Worm (Caenorhabditis elegans) whole organism, early embryonic: ENCODE measurements around the gene Y53F4B.20.

Experiments used
- B0310.2 ChIP-seq: sonication (generic microtip); optimal IDR thresholded peaks from 2 replicates; lab custom pipeline; 2016; ENCODE audit warnings: mild to moderate bottlenecking, missing genetic modification characterization, missing compliant biosample characterization
- F13C5.2 ChIP-seq: sonication (generic microtip); optimal IDR thresholded peaks from 2 replicates; lab custom pipeline; 2017; ENCODE audit warnings: mild to moderate bottlenecking, missing genetic modification characterization, inconsistent platforms, missing compliant biosample characterization
- aly-1 ChIP-seq: sonication (generic microtip); optimal IDR thresholded peaks from 2 replicates; lab custom pipeline; 2016; ENCODE audit warnings: missing genetic modification characterization, missing compliant biosample characterization
- ama-1 ChIP-seq: fragments of 150-350 bp; optimal IDR thresholded peaks from 2 replicates; lab custom pipeline; 2014
- ceh-13 ChIP-seq: fragments of 200-800 bp; sonication (Bioruptor generic); optimal IDR thresholded peaks from 2 replicates; lab custom pipeline; 2018; ENCODE audit warnings: mild to moderate bottlenecking, missing genetic modification characterization, missing compliant biosample characterization
- ceh-36 ChIP-seq: sonication (generic microtip); optimal IDR thresholded peaks from 2 replicates; lab custom pipeline; 2016; ENCODE audit warnings: missing genetic modification characterization, inconsistent platforms, missing compliant biosample characterization
- ets-7 ChIP-seq: sonication (generic microtip); optimal IDR thresholded peaks from 2 replicates; lab custom pipeline; 2016; ENCODE audit warnings: missing genotype, missing genetic modification characterization, missing compliant biosample characterization
- flt-1 ChIP-seq: fragments of 200-800 bp; sonication (Bioruptor generic); IDR thresholded peaks from 2 replicates; pipeline ENCODE4 v1.3.6; 2022; ENCODE audit warnings: missing genetic modification characterization, missing compliant biosample characterization
- hmbx-1 ChIP-seq: sonication (generic microtip); optimal IDR thresholded peaks from 2 replicates; lab custom pipeline; 2016; ENCODE audit warnings: mild to moderate bottlenecking, missing genetic modification characterization, missing compliant biosample characterization
- hmg-4 ChIP-seq: fragments of 200-800 bp; sonication (Bioruptor generic); optimal IDR thresholded peaks from 2 replicates; lab custom pipeline; 2018; ENCODE audit warnings: mild to moderate bottlenecking, missing genetic modification characterization, missing compliant biosample characterization
- hnd-1 ChIP-seq: sonication (generic microtip); optimal IDR thresholded peaks from 2 replicates; lab custom pipeline; 2016; ENCODE audit warnings: missing genetic modification characterization, missing compliant biosample characterization
- pes-1 ChIP-seq: fragments of 200-800 bp; sonication (Bioruptor generic); IDR thresholded peaks from 2 replicates; pipeline ENCODE4 v1.3.6; 2022; ENCODE audit warnings: missing genetic modification reagents, missing genetic modification characterization, missing compliant biosample characterization
- scrt-1 ChIP-seq: fragments of 200-800 bp; sonication (Bioruptor generic); IDR thresholded peaks from 2 replicates; pipeline ENCODE4 v1.3.6; 2022; ENCODE audit warnings: missing genetic modification characterization, missing compliant biosample characterization
- sea-1 ChIP-seq: fragments of 200-800 bp; sonication (Bioruptor generic); conservative IDR thresholded peaks from 2 replicates; pipeline ENCODE4 v1.3.6; 2022; ENCODE audit warnings: missing genetic modification characterization, missing compliant biosample characterization
- tbx-11 ChIP-seq: fragments of 200-800 bp; sonication (Bioruptor generic); IDR thresholded peaks from 2 replicates; pipeline ENCODE4 v1.3.6; 2022; ENCODE audit warnings: missing genetic modification characterization, missing compliant biosample characterization
- tbx-37 ChIP-seq: fragments of 200-800 bp; sonication (Bioruptor generic); conservative IDR thresholded peaks from 2 replicates; pipeline ENCODE4 v1.3.6; 2022; ENCODE audit warnings: missing genetic modification reagents, missing genetic modification characterization, missing compliant biosample characterization
- tra-4 ChIP-seq: sonication (generic microtip); optimal IDR thresholded peaks from 2 replicates; lab custom pipeline; 2017; ENCODE audit warnings: missing genetic modification characterization, missing compliant biosample characterization

Y53F4B.20 gene

ce11 chrII:15130512-15130911, 46.2 kb downstream of the Y53F4B.20 start, which contains the start of gene Y53F4B.62:
Gene Y53F4B.62 (minus strand): TSS chrII:15130612.
- TF ChIP-seq aly-1 (tag; lab: Kevin White, UChicago) (no peak), pes-1 (no peak), ceh-13 (GFP tag; lab: Kevin White, UChicago) (no peak), flt-1 (GFP tag; lab: Robert Waterston, UW) (no peak), F13C5.2 (tag; lab: Kevin White, UChicago) (no peak), tra-4 (tag; lab: Kevin White, UChicago) (no peak), hmbx-1 (tag; lab: Kevin White, UChicago) (no peak), B0310.2 (tag; lab: Kevin White, UChicago) (no peak), ceh-36 (no peak), hnd-1 (no peak), tbx-11 (no peak), ets-7 (tag; lab: Kevin White, UChicago) (no peak)

- no peak for TF ChIP-seq ceh-36
- no peak for TF ChIP-seq aly-1 (tag; lab: Kevin White, UChicago)
- TF ChIP-seq scrt-1, result no peak
- no peak for TF ChIP-seq tra-4 (tag; lab: Kevin White, UChicago)
- no peak for TF ChIP-seq hmg-4 (GFP tag; lab: Kevin White, UChicago)
- TF ChIP-seq ama-1 (lab: Kevin White, UChicago), result no peak
- TF ChIP-seq tbx-37 (GFP tag; lab: Robert Waterston, UW), result no peak
- TF ChIP-seq ets-7 (tag; lab: Kevin White, UChicago), result no peak
- no peak for TF ChIP-seq pes-1
- no peak for TF ChIP-seq B0310.2 (tag; lab: Kevin White, UChicago)
- TF ChIP-seq sea-1 (GFP tag; lab: Robert Waterston, UW), result no peak
- no peak for TF ChIP-seq ceh-13 (GFP tag; lab: Kevin White, UChicago)
- TF ChIP-seq F13C5.2 (tag; lab: Kevin White, UChicago), result no peak
- TF ChIP-seq hmbx-1 (tag; lab: Kevin White, UChicago), result no peak
- no peak for TF ChIP-seq flt-1 (GFP tag; lab: Robert Waterston, UW)
- TF ChIP-seq hnd-1, result no peak
Measured at ce11 chrII:15134332-15134731, 50.1 kb downstream of the Y53F4B.20 start, which contains the start of gene Y53F4B.24. Gene Y53F4B.24 (minus strand): TSS chrII:15134432.

- TF ChIP-seq pes-1 (no peak), hmg-4 (GFP tag; lab: Kevin White, UChicago) (no peak), ceh-36 (no peak), flt-1 (GFP tag; lab: Robert Waterston, UW) (no peak), tbx-37 (GFP tag; lab: Robert Waterston, UW) (no peak), ets-7 (tag; lab: Kevin White, UChicago) (no peak), scrt-1 (no peak), sea-1 (GFP tag; lab: Robert Waterston, UW) (no peak), aly-1 (tag; lab: Kevin White, UChicago) (no peak), hnd-1 (no peak), ceh-13 (GFP tag; lab: Kevin White, UChicago) (no peak), hmbx-1 (tag; lab: Kevin White, UChicago) (no peak), B0310.2 (tag; lab: Kevin White, UChicago) (no peak), tbx-11 (no peak), tra-4 (tag; lab: Kevin White, UChicago) (no peak), F13C5.2 (tag; lab: Kevin White, UChicago) (no peak), ama-1 (lab: Kevin White, UChicago) (no peak)
Measured at ce11 chrII:15135886-15136285, 51.6 kb downstream of the Y53F4B.20 start, which contains the start of gene Y53F4B.25. Gene Y53F4B.25 (plus strand): TSS chrII:15136186.
